Worm (Caenorhabditis elegans) whole organism, young adult: ENCODE results near the gene F18A12.7.

Experiments
- F33H1.4 ChIP-seq: fragments of 200-800 bp; sonication (Bioruptor generic); IDR thresholded peaks from 2 replicates; pipeline ENCODE4 v1.3.6; 2022; ENCODE audit warnings: missing genetic modification reagents, missing genetic modification characterization, missing compliant biosample characterization
- ceh-100 ChIP-seq: fragments of 200-800 bp; sonication (Bioruptor generic); IDR thresholded peaks from 2 replicates; pipeline ENCODE4 v1.3.6; 2022; ENCODE audit warnings: missing genetic modification reagents, missing genetic modification characterization, missing compliant biosample characterization
- let-526 ChIP-seq: fragments of 200-800 bp; sonication (Bioruptor generic); IDR thresholded peaks from 2 replicates; pipeline ENCODE4 v1.3.6; 2022; ENCODE audit warnings: missing genetic modification reagents, missing genetic modification characterization, missing compliant biosample characterization

DNA sequence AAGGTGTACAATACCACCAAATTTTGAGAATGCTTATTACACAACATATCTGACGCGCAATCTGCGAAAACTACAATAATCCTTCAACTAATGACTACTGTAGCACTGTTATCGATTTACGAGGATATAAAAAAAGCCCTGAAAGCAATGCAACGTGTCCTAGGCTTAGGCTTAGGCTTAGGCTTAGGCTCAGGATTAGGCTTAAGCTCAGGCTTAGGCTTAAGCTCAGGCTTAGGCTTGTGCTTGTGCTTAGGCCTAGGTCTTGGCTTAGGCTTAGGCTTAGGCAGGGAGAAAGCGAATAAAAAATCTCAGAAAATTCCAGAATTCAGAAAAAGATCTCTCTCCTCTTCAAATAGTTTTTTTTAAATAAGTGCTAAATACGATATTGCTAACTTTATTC is 44.9 kb upstream of the F18A12.7 start:
- no peak for TF ChIP-seq F33H1.4 (GFP tag; lab: Robert Waterston, UW)
- no peak for TF ChIP-seq ceh-100 (GFP tag; lab: Robert Waterston, UW)
- no peak for TF ChIP-seq let-526 (GFP tag; lab: Robert Waterston, UW)
